Fruit fly (Drosophila melanogaster) whole organism, embryonic: ENCODE data around the gene CG7183.

Source experiments
- Adf1 ChIP-seq: fragments of 200-800 bp; sonication (Bioruptor generic); IDR thresholded peaks from 2 replicates; pipeline ENCODE4 v1.3.6; 2022; ENCODE audit warnings: missing biosample characterization, missing genetic modification characterization
- Blimp-1 ChIP-seq: fragments of 200-800 bp; sonication (Bioruptor generic); optimal IDR thresholded peaks from 3 replicates; lab custom pipeline; 2018; ENCODE audit warnings: missing biosample characterization, missing genetic modification characterization, mild to moderate bottlenecking, moderate library complexity, missing genetic modification reagents
- CG10959 ChIP-seq: fragments of 200-800 bp; sonication (Bioruptor generic); IDR thresholded peaks from 2 replicates; pipeline ENCODE4 v1.3.6; 2022; ENCODE audit warnings: missing biosample characterization, missing genetic modification characterization
- CG13775 ChIP-seq: fragments of 200-800 bp; sonication (Bioruptor generic); optimal IDR thresholded peaks from 3 replicates; lab custom pipeline; 2017; ENCODE audit warnings: missing biosample characterization, mild to moderate bottlenecking, missing genetic modification characterization
- CG15514 ChIP-seq: fragments of 200-800 bp; sonication (Bioruptor generic); optimal IDR thresholded peaks from 3 replicates; lab custom pipeline; 2017; ENCODE audit warnings: missing biosample characterization, missing genetic modification characterization, mild to moderate bottlenecking, moderate library complexity, missing genetic modification reagents
- CG17328 ChIP-seq: fragments of 200-800 bp; sonication (Bioruptor generic); IDR thresholded peaks from 2 replicates; pipeline ENCODE4 v1.3.6; 2022; ENCODE audit warnings: missing biosample characterization, missing genetic modification characterization
- CG17385 ChIP-seq: fragments of 200-800 bp; sonication (Bioruptor generic); optimal IDR thresholded peaks from 3 replicates; lab custom pipeline; 2018; ENCODE audit warnings: missing biosample characterization, mild to moderate bottlenecking, missing genetic modification characterization
- CG2120 ChIP-seq: fragments of 200-800 bp; sonication (Bioruptor generic); optimal IDR thresholded peaks from 3 replicates; lab custom pipeline; 2016; ENCODE audit warnings: missing biosample characterization, missing genetic modification characterization
- CG33557 ChIP-seq: fragments of 200-800 bp; sonication (Bioruptor generic); optimal IDR thresholded peaks from 2 replicates; lab custom pipeline; 2019; ENCODE audit warnings: missing biosample characterization, mild to moderate bottlenecking, missing genetic modification characterization, moderate library complexity
- CG43689 ChIP-seq: fragments of 200-800 bp; sonication (Bioruptor generic); IDR thresholded peaks from 2 replicates; pipeline ENCODE4 v1.3.6; 2022; ENCODE audit warnings: missing biosample characterization, missing genetic modification characterization
- CG4404 ChIP-seq: fragments of 200-800 bp; sonication (Bioruptor generic); IDR thresholded peaks from 2 replicates; pipeline ENCODE4 v1.3.6; 2022; ENCODE audit warnings: missing biosample characterization, missing genetic modification characterization
- CG6272 ChIP-seq: fragments of 200-800 bp; sonication (Bioruptor generic); IDR thresholded peaks from 2 replicates; pipeline ENCODE4 v1.3.6; 2022; ENCODE audit warnings: missing biosample characterization, missing genetic modification characterization
- CG6765 ChIP-seq: fragments of 200-800 bp; sonication (Bioruptor generic); optimal IDR thresholded peaks from 3 replicates; lab custom pipeline; 2017; ENCODE audit warnings: missing biosample characterization, mild to moderate bottlenecking, missing genetic modification characterization
- CG7928 ChIP-seq: fragments of 200-800 bp; sonication (Bioruptor generic); optimal IDR thresholded peaks from 2 replicates; lab custom pipeline; 2017; ENCODE audit warnings: missing biosample characterization, mild to moderate bottlenecking, missing genetic modification characterization
- CG9876 ChIP-seq: fragments of 200-800 bp; sonication (Bioruptor generic); optimal IDR thresholded peaks from 2 replicates; lab custom pipeline; 2016; ENCODE audit warnings: missing biosample characterization, missing genetic modification characterization
- D19B ChIP-seq: fragments of 200-800 bp; sonication (Bioruptor generic); optimal IDR thresholded peaks from 2 replicates; lab custom pipeline; 2017; ENCODE audit warnings: missing biosample characterization, mild to moderate bottlenecking, missing genetic modification characterization
- Deaf1 ChIP-seq: fragments of 200-800 bp; optimal IDR thresholded peaks from 3 replicates; lab custom pipeline; 2019; ENCODE audit warnings: missing biosample characterization, mild to moderate bottlenecking, missing genetic modification characterization, moderate library complexity
- Eip74EF ChIP-seq, 2 experiments: fragments of 200-800 bp in 1 of 2; fragments of >200 bp in 1 of 2; sonication (Bioruptor generic) in 1 of 2; optimal IDR thresholded peaks; 2 replicates each; lab custom pipeline; 2017 to 2019; ENCODE audit warnings: missing biosample characterization in 2 of 2, missing genetic modification characterization in 2 of 2, mild to moderate bottlenecking in 1 of 2, moderate library complexity in 1 of 2
- Ets97D ChIP-seq: fragments of 200-800 bp; sonication (Bioruptor generic); optimal IDR thresholded peaks from 3 replicates; lab custom pipeline; 2016; ENCODE audit warnings: missing biosample characterization, missing genetic modification characterization
- H2.0 ChIP-seq: fragments of 200-800 bp; sonication (Bioruptor generic); IDR thresholded peaks from 2 replicates; pipeline ENCODE4 v1.3.6; 2022; ENCODE audit warnings: missing biosample characterization, missing genetic modification characterization
- Hmr ChIP-seq: fragments of 200-800 bp; sonication (Bioruptor generic); optimal IDR thresholded peaks from 3 replicates; lab custom pipeline; 2017; ENCODE audit warnings: mild to moderate bottlenecking, missing biosample characterization, missing genetic modification reagents, missing genetic modification characterization
- Hr3 ChIP-seq: fragments of 200-800 bp; sonication (Bioruptor generic); optimal IDR thresholded peaks from 3 replicates; lab custom pipeline; 2016; ENCODE audit warnings: missing biosample characterization, missing genetic modification characterization
- Hsf ChIP-seq: fragments of 200-800 bp; sonication (Bioruptor generic); optimal IDR thresholded peaks from 3 replicates; lab custom pipeline; 2016; ENCODE audit warnings: missing biosample characterization, missing genetic modification characterization
- Nf-YA ChIP-seq: fragments of 200-800 bp; sonication (Bioruptor generic); IDR thresholded peaks from 2 replicates; pipeline ENCODE4 v1.3.6; 2022; ENCODE audit warnings: missing biosample characterization, missing genetic modification characterization
- Nf-YC ChIP-seq: fragments of 200-800 bp; optimal IDR thresholded peaks from 3 replicates; lab custom pipeline; 2019; ENCODE audit warnings: missing biosample characterization, mild to moderate bottlenecking, missing genetic modification characterization, moderate library complexity
- Ptx1 ChIP-seq: fragments of 200-800 bp; sonication (Bioruptor generic); IDR thresholded peaks from 2 replicates; pipeline ENCODE4 v1.3.6; 2022; ENCODE audit warnings: missing biosample characterization, missing genetic modification characterization
- Sry-β ChIP-seq: fragments of 200-800 bp; sonication (Bioruptor generic); optimal IDR thresholded peaks from 2 replicates; lab custom pipeline; 2018; ENCODE audit warnings: missing biosample characterization, mild to moderate bottlenecking, missing genetic modification characterization, moderate library complexity
- ato ChIP-seq: fragments of 200-800 bp; sonication (Bioruptor generic); IDR thresholded peaks from 2 replicates; pipeline ENCODE4 v1.3.6; 2022; ENCODE audit warnings: missing biosample characterization, missing genetic modification characterization; ENCODE audit not compliant: partially characterized antibody
- az2 ChIP-seq: fragments of 200-800 bp; sonication (Bioruptor generic); optimal IDR thresholded peaks from 3 replicates; lab custom pipeline; 2016; ENCODE audit warnings: missing biosample characterization, missing genetic modification characterization
- cg ChIP-seq: fragments of 200-800 bp; sonication (Bioruptor generic); optimal IDR thresholded peaks from 3 replicates; lab custom pipeline; 2019; ENCODE audit warnings: missing biosample characterization, mild to moderate bottlenecking, missing genetic modification characterization, moderate library complexity
- ci ChIP-seq: fragments of 200-800 bp; sonication (Bioruptor generic); IDR thresholded peaks from 3 replicates; pipeline ENCODE4 v1.3.6; 2022; ENCODE audit warnings: missing biosample characterization, missing genetic modification characterization
- danr ChIP-seq: fragments of 200-800 bp; sonication (Bioruptor generic); IDR thresholded peaks from 2 replicates; pipeline ENCODE4 v1.3.6; 2022; ENCODE audit warnings: missing biosample characterization, missing genetic modification characterization
- ems ChIP-seq: fragments of 200-800 bp; sonication (Bioruptor generic); optimal IDR thresholded peaks from 3 replicates; lab custom pipeline; 2016; ENCODE audit warnings: missing biosample characterization, missing genetic modification characterization
- ewg ChIP-seq: fragments of 200-800 bp; sonication (Bioruptor generic); optimal IDR thresholded peaks from 3 replicates; lab custom pipeline; 2017; ENCODE audit warnings: mild to moderate bottlenecking, missing biosample characterization, missing genetic modification reagents, missing genetic modification characterization
- fd102C ChIP-seq: fragments of 200-800 bp; sonication (Bioruptor generic); optimal IDR thresholded peaks from 2 replicates; lab custom pipeline; 2018; ENCODE audit warnings: missing biosample characterization, mild to moderate bottlenecking, missing genetic modification characterization, moderate library complexity
- ftz-f1 ChIP-seq: fragments of 200-800 bp; sonication (Bioruptor generic); optimal IDR thresholded peaks from 2 replicates; lab custom pipeline; 2016; ENCODE audit warnings: missing biosample characterization, missing genetic modification characterization
- fu2 ChIP-seq: fragments of 200-800 bp; sonication (Bioruptor generic); optimal IDR thresholded peaks from 2 replicates; lab custom pipeline; 2016; ENCODE audit warnings: missing biosample characterization, missing genetic modification characterization
- gce ChIP-seq: fragments of 200-800 bp; sonication (Bioruptor generic); IDR thresholded peaks from 3 replicates; pipeline ENCODE4 v1.3.6; 2022; ENCODE audit warnings: missing biosample characterization, missing genetic modification characterization
- gcm2 ChIP-seq: fragments of 200-800 bp; sonication (Bioruptor generic); optimal IDR thresholded peaks from 2 replicates; lab custom pipeline; 2016; ENCODE audit warnings: missing biosample characterization, missing genetic modification characterization
- gsb ChIP-seq: fragments of 200-800 bp; sonication (Bioruptor generic); IDR thresholded peaks from 2 replicates; pipeline ENCODE4 v1.3.6; 2022; ENCODE audit warnings: missing biosample characterization, missing genetic modification characterization
- gt ChIP-seq: fragments of 200-800 bp; sonication (Bioruptor generic); IDR thresholded peaks from 2 replicates; pipeline ENCODE4 v1.3.6; 2022; ENCODE audit warnings: missing biosample characterization, missing genetic modification characterization
- kah ChIP-seq: fragments of 200-800 bp; sonication (Bioruptor generic); optimal IDR thresholded peaks from 2 replicates; lab custom pipeline; 2018; ENCODE audit warnings: missing biosample characterization, mild to moderate bottlenecking, missing genetic modification characterization
- knrl ChIP-seq: fragments of 200-800 bp; sonication (Bioruptor generic); IDR thresholded peaks from 3 replicates; pipeline ENCODE4 v1.3.6; 2022; ENCODE audit warnings: missing biosample characterization, missing genetic modification characterization; ENCODE audit not compliant: partially characterized antibody
- lmd ChIP-seq: fragments of 200-800 bp; sonication (Bioruptor generic); IDR thresholded peaks from 2 replicates; pipeline ENCODE4 v1.3.6; 2022; ENCODE audit warnings: missing biosample characterization, missing genetic modification characterization
- nau ChIP-seq: fragments of 200-800 bp; sonication (Bioruptor generic); optimal IDR thresholded peaks from 3 replicates; lab custom pipeline; 2017; ENCODE audit warnings: missing biosample characterization, mild to moderate bottlenecking, missing genetic modification characterization, missing genetic modification reagents
- nerfin-1 ChIP-seq: fragments of 200-800 bp; sonication (Bioruptor generic); optimal IDR thresholded peaks from 3 replicates; lab custom pipeline; 2019; ENCODE audit warnings: missing biosample characterization, mild to moderate bottlenecking, missing genetic modification characterization, moderate library complexity
- pnt ChIP-seq: fragments of 200-800 bp; sonication (Bioruptor generic); optimal IDR thresholded peaks from 3 replicates; lab custom pipeline; 2016; ENCODE audit warnings: missing biosample characterization, missing genetic modification characterization
- run ChIP-seq: fragments of 200-800 bp; sonication (Bioruptor generic); optimal IDR thresholded peaks from 3 replicates; lab custom pipeline; 2018; ENCODE audit warnings: missing biosample characterization, mild to moderate bottlenecking, missing genetic modification characterization
- sob ChIP-seq: fragments of 200-800 bp; sonication (Bioruptor generic); IDR thresholded peaks from 2 replicates; pipeline ENCODE4 v1.3.6; 2022; ENCODE audit warnings: missing biosample characterization, missing genetic modification characterization
- ssp ChIP-seq: fragments of 200-800 bp; sonication (Bioruptor generic); IDR thresholded peaks from 2 replicates; pipeline ENCODE4 v1.3.6; 2022; ENCODE audit warnings: missing biosample characterization, missing genetic modification characterization
- trh ChIP-seq: fragments of 200-800 bp; sonication (Bioruptor generic); optimal IDR thresholded peaks from 2 replicates; lab custom pipeline; 2016; ENCODE audit warnings: missing biosample characterization, missing genetic modification characterization

CG7183 gene

dm6 chr3R:18269744-18270348 lies 49.3 kb upstream of the CG7183 start (continued):
- TF ChIP-seq kah (GFP tag; lab: Kevin White, UChicago) (no peak), lmd (GFP tag; lab: Robert Waterston, UW) (no peak), Ptx1 (GFP tag; lab: Robert Waterston, UW) (no peak), D19B (GFP tag; lab: Kevin White, UChicago) (no peak), pnt (GFP tag; lab: Kevin White, UChicago) (no peak), trh (no peak), Adf1 (peak; percentile 67), run (tag; lab: Kevin White, UChicago) (no peak), ssp (GFP tag; lab: Robert Waterston, UW) (no peak), gsb (GFP tag; lab: Robert Waterston, UW) (no peak), CG33557 (GFP tag; lab: Kevin White, UChicago) (no peak), Deaf1 (tag; lab: Kevin White, UChicago) (peak; percentile 42), Sry-β (GFP tag; lab: Kevin White, UChicago) (no peak), CG17385 (GFP tag; lab: Kevin White, UChicago) (no peak), Nf-YC (tag; lab: Kevin White, UChicago) (peak; percentile 90), danr (GFP tag; lab: Robert Waterston, UW) (no peak), ewg (GFP tag; lab: Kevin White, UChicago) (peak; percentile 96), ftz-f1 (GFP tag; lab: Kevin White, UChicago) (no peak), gcm2 (GFP tag; lab: Kevin White, UChicago) (no peak), gt (no peak), CG6765 (GFP tag; lab: Kevin White, UChicago) (no peak), ato (no peak), Eip74EF (GFP tag; optimal IDR thresholded peaks at IDR 0.05; lab: Kevin White, UChicago) (no peak), sob (GFP tag; lab: Robert Waterston, UW) (no peak), nau (no peak), Blimp-1 (GFP tag; lab: Kevin White, UChicago) (no peak), nerfin-1 (peak; percentile 17), CG10959 (no peak)

- TF ChIP-seq ci (no peak; the same call in 1 of the 3 replicates), Ets97D (peak; percentile 48), Adf1 (peak; percentile 57), cg (peak; percentile 33), CG17328 (no peak), Nf-YA (0 out of 2 replicates have a peak, but pooled peaks have one; percentile 20), fu2 (no peak), CG9876 (no peak), CG43689 (GFP tag; lab: Robert Waterston, UW) (peak; percentile 9; the same call in 1 of the 2 replicates), CG6272 (GFP tag; lab: Robert Waterston, UW) (0 out of 2 replicates have a peak, but pooled peaks have one; percentile 25), fd102C (GFP tag; lab: Kevin White, UChicago) (no peak), Hmr (GFP tag; lab: Kevin White, UChicago) (no peak), az2 (GFP tag; lab: Kevin White, UChicago) (no peak), Hr3 (GFP tag; lab: Kevin White, UChicago) (no peak), CG4404 (GFP tag; lab: Robert Waterston, UW) (peak; percentile 19; the same call in 1 of the 2 replicates), gce (GFP tag; lab: Robert Waterston, UW) (no peak), ems (GFP tag; lab: Kevin White, UChicago) (no peak), Hsf (GFP tag; lab: Kevin White, UChicago) (no peak), knrl (GFP tag; lab: Robert Waterston, UW) (no peak), CG15514 (GFP tag; lab: Kevin White, UChicago) (peak; percentile 49), CG2120 (GFP tag; lab: Kevin White, UChicago) (no peak), CG7928 (GFP tag; lab: Kevin White, UChicago) (no peak), H2.0 (GFP tag; lab: Robert Waterston, UW) (no peak), CG13775 (no peak)
These were observed 47.0 kb upstream of the CG7183 start, which contains the start of gene CG18599 for dm6 chr3R:18267489-18267888. CG18599 (plus strand) TSS chr3R:18267789.
